Worm (Caenorhabditis elegans) whole organism, mixed stage, embryonic: ENCODE results near the gene hlh-4.

Experiments
- M03D4.4 ChIP-seq: sonication (generic microtip); optimal IDR thresholded peaks from 2 replicates; lab custom pipeline; 2017; ENCODE audit warnings: mild to moderate bottlenecking, missing genetic modification characterization, missing compliant biosample characterization
- ces-1 ChIP-seq: fragments of 150-350 bp; optimal IDR thresholded peaks from 2 replicates; lab custom pipeline; 2014; ENCODE audit warnings: missing biosample characterization, missing genetic modification reagents, missing genetic modification characterization
- elt-1 ChIP-seq: sonication (generic microtip); optimal IDR thresholded peaks from 2 replicates; lab custom pipeline; 2017; ENCODE audit warnings: missing genetic modification characterization, mild to moderate bottlenecking, missing compliant biosample characterization, antibody characterized with exemption, moderate library complexity, borderline replicate concordance; ENCODE audit not compliant: insufficient read depth
- lin-13 ChIP-seq: fragments of 150-350 bp; optimal IDR thresholded peaks from 2 replicates; lab custom pipeline; 2014; ENCODE audit warnings: missing biosample characterization, missing genetic modification characterization
- lin-32 ChIP-seq: fragments of 200-800 bp; sonication (Bioruptor generic); optimal IDR thresholded peaks from 2 replicates; lab custom pipeline; 2018; ENCODE audit warnings: mild to moderate bottlenecking, missing genetic modification characterization, missing compliant biosample characterization
- lsy-2 ChIP-seq: fragments of 150-350 bp; optimal IDR thresholded peaks from 2 replicates; lab custom pipeline; 2014; ENCODE audit warnings: missing biosample characterization, missing genetic modification characterization
- mep-1 ChIP-seq: fragments of 150-350 bp; optimal IDR thresholded peaks from 2 replicates; lab custom pipeline; 2017; ENCODE audit warnings: missing biosample characterization, missing genetic modification reagents, missing genetic modification characterization, inconsistent platforms
- nhr-12 ChIP-seq: fragments of 150-350 bp; optimal IDR thresholded peaks from 2 replicates; lab custom pipeline; 2014; ENCODE audit warnings: missing biosample characterization, missing genetic modification characterization
- pha-4 ChIP-seq: fragments of 150-350 bp; optimal IDR thresholded peaks from 2 replicates; lab custom pipeline; 2018; ENCODE audit warnings: missing biosample characterization, missing genetic modification reagents, missing genetic modification characterization
- sptf-1 ChIP-seq: sonication (generic microtip); optimal IDR thresholded peaks from 2 replicates; lab custom pipeline; 2017; ENCODE audit warnings: mild to moderate bottlenecking, missing genetic modification characterization, moderate library complexity, missing compliant biosample characterization
- unc-39 ChIP-seq: fragments of 150-350 bp; optimal IDR thresholded peaks from 2 replicates; lab custom pipeline; 2014; ENCODE audit warnings: missing biosample characterization, missing genetic modification characterization
- unc-62 ChIP-seq: fragments of 150-350 bp; optimal IDR thresholded peaks from 2 replicates; lab custom pipeline; 2014; ENCODE audit warnings: missing biosample characterization, missing genetic modification reagents, missing genetic modification characterization
- ztf-11 ChIP-seq: fragments of 150-350 bp; optimal IDR thresholded peaks from 2 replicates; lab custom pipeline; 2014; ENCODE audit warnings: missing biosample characterization, missing genetic modification characterization

ce11 chrIII:9705157-9705905 is 33.5 kb downstream of the hlh-4 start:
- TF ChIP-seq pha-4: no peak
- TF ChIP-seq mep-1: no peak
- no peak for TF ChIP-seq elt-1 (tag; lab: Kevin White, UChicago)
- no peak for TF ChIP-seq ztf-11
- TF ChIP-seq unc-62 (GFP tag; lab: Kevin White, UChicago): no peak
- TF ChIP-seq lsy-2 (tag; lab: Kevin White, UChicago): no peak
- no peak for TF ChIP-seq sptf-1 (tag; lab: Kevin White, UChicago)
- TF ChIP-seq lin-32 (GFP tag; lab: Kevin White, UChicago): no peak
- TF ChIP-seq lin-13 (tag; lab: Kevin White, UChicago): no peak
- no peak for TF ChIP-seq unc-39
- no peak for TF ChIP-seq nhr-12 (tag; lab: Kevin White, UChicago)
- no peak for TF ChIP-seq M03D4.4 (tag; lab: Kevin White, UChicago)
- TF ChIP-seq ces-1 (GFP tag; lab: Kevin White, UChicago): no peak
